Fruit fly (Drosophila melanogaster): ENCODE results near the gene CkIalpha.

CkIalpha gene

DNA sequence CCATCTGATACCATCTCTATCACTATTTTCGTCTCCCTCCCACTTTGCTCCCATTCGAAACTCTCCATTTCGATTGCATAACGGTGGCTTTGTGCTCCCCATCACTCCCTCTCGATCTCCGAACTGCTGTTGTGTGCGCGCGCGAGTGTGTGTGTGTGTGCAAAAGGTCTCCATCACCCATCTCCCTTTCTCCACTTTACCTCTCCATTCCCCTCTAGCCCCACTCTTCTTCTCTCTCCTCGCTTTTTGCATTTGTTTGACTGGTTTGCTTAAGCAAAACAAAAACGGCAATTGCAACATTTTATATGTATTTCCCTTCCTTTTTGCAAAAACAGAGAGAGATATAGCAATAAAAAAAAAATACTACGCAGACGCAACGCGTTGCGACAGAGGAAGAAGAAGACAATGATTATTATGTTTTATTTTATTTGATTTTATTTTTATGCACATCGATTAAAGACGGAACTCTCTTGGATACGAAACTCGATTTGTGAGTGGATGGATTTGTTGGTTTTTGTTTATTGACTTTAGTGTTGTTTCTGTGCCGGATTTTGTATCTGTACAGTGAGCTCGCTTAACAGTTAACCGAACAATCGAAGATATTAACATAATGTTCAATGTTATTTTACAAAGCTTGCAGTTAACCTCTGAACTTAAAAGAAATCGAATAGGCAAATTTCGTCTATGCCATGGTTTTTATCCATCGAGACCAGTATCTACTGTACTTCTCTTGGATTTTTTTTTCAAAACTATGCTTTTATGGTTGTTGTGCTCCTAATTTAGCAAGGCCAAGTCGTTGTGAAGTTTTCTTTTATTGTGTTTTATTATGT is 16.4 kb downstream of the CkIalpha start (continued):
- TF ChIP-seq CG9215 (GFP tag; IDR thresholded peaks at IDR 0.05) = peak; percentile 39; the same call in 1 of the 2 replicates
- TF ChIP-seq CG2678 (tag; optimal IDR thresholded peaks at IDR 0.05) = peak; percentile 77
- TF ChIP-seq Spps (tag; optimal IDR thresholded peaks at IDR 0.05) = no peak
- TF ChIP-seq CG13424 (tag; optimal IDR thresholded peaks at IDR 0.05) = peak; percentile 73
- no peak for TF ChIP-seq pan (optimal IDR thresholded peaks at IDR 0.05)
- peak in 1 of 2 experiments; percentile 52 for TF ChIP-seq pan (GFP tag; optimal IDR thresholded peaks at IDR 0.05 in 1 of 2, IDR thresholded peaks at IDR 0.05 in 1 of 2)
- TF ChIP-seq NC2β (GFP tag; optimal IDR thresholded peaks at IDR 0.05) = peak; percentile 32
- peak; percentile 64 for TF ChIP-seq CrebB (tag; optimal IDR thresholded peaks at IDR 0.05)
- TF ChIP-seq CG5953 (GFP tag; IDR thresholded peaks at IDR 0.05) = peak; percentile 25; the same call in 1 of the 2 replicates
- TF ChIP-seq lab (GFP tag; optimal IDR thresholded peaks at IDR 0.05) = peak; percentile 84
- peak; percentile 82 for TF ChIP-seq row (GFP tag; IDR thresholded peaks at IDR 0.05)
- no peak for TF ChIP-seq Hmx (GFP tag; optimal IDR thresholded peaks at IDR 0.05)
- peak; percentile 52; the same call in 1 of the 2 replicates for TF ChIP-seq CG17612 (GFP tag; IDR thresholded peaks at IDR 0.05)
- TF ChIP-seq twi (tag; optimal IDR thresholded peaks at IDR 0.05) = no peak
- TF ChIP-seq CG6791 (GFP tag; IDR thresholded peaks at IDR 0.05; ENCODE audit: partially characterized antibody) = no peak
- peak; percentile 36 for TF ChIP-seq CG10979 (tag; optimal IDR thresholded peaks at IDR 0.05)
- peak; percentile 52 for TF ChIP-seq CG12744 (GFP tag; optimal IDR thresholded peaks at IDR 0.05)
- TF ChIP-seq cad (GFP tag; optimal IDR thresholded peaks at IDR 0.05) = no peak
- no peak for TF ChIP-seq gfzf (GFP tag; optimal IDR thresholded peaks at IDR 0.05)
- TF ChIP-seq emc (GFP tag; optimal IDR thresholded peaks at IDR 0.05) = no peak
- peak; percentile 65 for TF ChIP-seq CG12219 (GFP tag; optimal IDR thresholded peaks at IDR 0.05)
- peak; percentile 67; the same call in 2 of the 3 replicates for TF ChIP-seq ken (GFP tag; IDR thresholded peaks at IDR 0.05)
- TF ChIP-seq CG3163 (GFP tag; optimal IDR thresholded peaks at IDR 0.05) = peak; percentile 28
- peak; percentile 47 for TF ChIP-seq HHEX (GFP tag; optimal IDR thresholded peaks at IDR 0.05)
- peak; percentile 64 for TF ChIP-seq CG12391 (tag; optimal IDR thresholded peaks at IDR 0.05)
- peak; percentile 83 for TF ChIP-seq CG32532 (GFP tag; IDR thresholded peaks at IDR 0.05)
- TF ChIP-seq Elba2 (GFP tag; optimal IDR thresholded peaks at IDR 0.05) = no peak
- TF ChIP-seq tap (tag; optimal IDR thresholded peaks at IDR 0.05) = peak; percentile 46
- no peak for TF ChIP-seq zen2 (GFP tag; IDR thresholded peaks at IDR 0.05; ENCODE audit: partially characterized antibody)
- TF ChIP-seq CG1647 (GFP tag; optimal IDR thresholded peaks at IDR 0.05) = peak; percentile 33
- peak; percentile 17; the same call in 1 of the 2 replicates for TF ChIP-seq seq (GFP tag; IDR thresholded peaks at IDR 0.05)
- TF ChIP-seq ci (GFP tag; IDR thresholded peaks at IDR 0.05) = peak; percentile 67; the same call in 2 of the 3 replicates
- peak; percentile 54; the same call in 1 of the 2 replicates for TF ChIP-seq CG11085 (GFP tag; IDR thresholded peaks at IDR 0.05)
- no peak for TF ChIP-seq CG2875 (GFP tag; optimal IDR thresholded peaks at IDR 0.05)
- no peak; the same call in 2 of the 3 replicates for TF ChIP-seq croc (GFP tag; conservative IDR thresholded peaks at IDR 0.05)
- peak; percentile 75 for TF ChIP-seq CG17385 (GFP tag; optimal IDR thresholded peaks at IDR 0.05)
- TF ChIP-seq CG31388 (GFP tag; optimal IDR thresholded peaks at IDR 0.05) = no peak
- peak; percentile 28 for TF ChIP-seq Hr3 (GFP tag; optimal IDR thresholded peaks at IDR 0.05)
- peak; percentile 51; the same call in 1 of the 3 replicates for TF ChIP-seq CG11695 (GFP tag; IDR thresholded peaks at IDR 0.05)
- TF ChIP-seq Lpt (GFP tag; optimal IDR thresholded peaks at IDR 0.05) = no peak
- no peak for TF ChIP-seq Awh (GFP tag; IDR thresholded peaks at IDR 0.05)
- peak; percentile 47 for TF ChIP-seq pum (GFP tag; optimal IDR thresholded peaks at IDR 0.05)
- TF ChIP-seq CG1602 (GFP tag; optimal IDR thresholded peaks at IDR 0.05) = peak; percentile 42
- peak in 1 of 3 experiments; percentile 30 for TF ChIP-seq lola (GFP tag; optimal IDR thresholded peaks at IDR 0.05)
- peak; percentile 23 for TF ChIP-seq CG13894 (tag; optimal IDR thresholded peaks at IDR 0.05)
- peak; percentile 18 for TF ChIP-seq org-1 (GFP tag; optimal IDR thresholded peaks at IDR 0.05)
- TF ChIP-seq ham (GFP tag; IDR thresholded peaks at IDR 0.05) = no peak
- TF ChIP-seq CG3838 (GFP tag; optimal IDR thresholded peaks at IDR 0.05) = no peak
- no peak for TF ChIP-seq CG6765 (GFP tag; optimal IDR thresholded peaks at IDR 0.05)

Measured in whole organism, embryonic.